Worm (Caenorhabditis elegans) whole organism, L1 larva: ENCODE results near the gene Y111B2A.1.
A peak's percentile ranks its signal among the peaks of the same experiment; 100 is the strongest.

ENCODE experiments used
- F16B12.6 ChIP-seq: fragments of 150-350 bp; optimal IDR thresholded peaks from 2 replicates; lab custom pipeline; 2014; ENCODE audit warnings: missing biosample characterization, missing genetic modification characterization
- blmp-1 ChIP-seq: fragments of 150-350 bp; optimal IDR thresholded peaks from 2 replicates; lab custom pipeline; 2014; ENCODE audit warnings: missing biosample characterization, missing genetic modification characterization
- ceh-8 ChIP-seq: fragments of 200-800 bp; sonication (Bioruptor generic); optimal IDR thresholded peaks from 2 replicates; lab custom pipeline; 2018; ENCODE audit warnings: mild to moderate bottlenecking, missing genetic modification characterization, moderate library complexity, missing compliant biosample characterization
- efl-1 ChIP-seq, 4 experiments: fragments of 150-350 bp; optimal IDR thresholded peaks in 3 of 4; peaks in 1 of 4; 1 replicate in 1 of 4; 2 replicates in 3 of 4; lab custom pipeline; 2014; ENCODE audit warnings: missing biosample characterization in 2 of 4, missing genetic modification characterization in 2 of 4, missing genetic modification reagents in 2 of 4
- egl-13 ChIP-seq: sonication (generic microtip); optimal IDR thresholded peaks from 2 replicates; lab custom pipeline; 2016; ENCODE audit warnings: missing genotype, missing genetic modification reagents, missing genetic modification characterization, missing compliant biosample characterization
- egl-27 ChIP-seq, 2 experiments: fragments of 150-350 bp in 1 of 2; sonication (generic microtip); optimal IDR thresholded peaks; 3 replicates each; lab custom pipeline; 2017 to 2018; ENCODE audit warnings: missing biosample characterization in 2 of 2, missing genetic modification characterization in 2 of 2, missing genetic modification reagents in 2 of 2
- elt-2 ChIP-seq: sonication (generic microtip); optimal IDR thresholded peaks from 2 replicates; lab custom pipeline; 2016; ENCODE audit warnings: missing genetic modification characterization, mild to moderate bottlenecking, inconsistent platforms, missing compliant biosample characterization, missing genetic modification reagents
- grh-1 ChIP-seq: fragments of 200-800 bp; sonication (Bioruptor generic); IDR thresholded peaks from 2 replicates; pipeline ENCODE4 v1.3.6; 2022; ENCODE audit warnings: missing genetic modification reagents, missing genetic modification characterization, missing compliant biosample characterization
- hlh-4 ChIP-seq: sonication (generic microtip); optimal IDR thresholded peaks from 2 replicates; lab custom pipeline; 2016; ENCODE audit warnings: mild to moderate bottlenecking, missing genetic modification characterization, missing compliant biosample characterization
- lin-15B ChIP-seq: fragments of 150-350 bp; sonication (generic microtip); optimal IDR thresholded peaks from 3 replicates; lab custom pipeline; 2014; ENCODE audit warnings: missing biosample characterization, missing genetic modification characterization
- lin-35 ChIP-seq, 2 experiments: fragments of 150-350 bp; optimal IDR thresholded peaks; 2 replicates each; lab custom pipeline; 2014; ENCODE audit warnings: missing biosample characterization in 2 of 2, missing genetic modification characterization in 2 of 2, missing genetic modification reagents in 2 of 2
- lir-3 ChIP-seq: sonication (generic microtip); optimal IDR thresholded peaks from 2 replicates; lab custom pipeline; 2016; ENCODE audit warnings: mild to moderate bottlenecking, missing genetic modification characterization, moderate library complexity, missing compliant biosample characterization; ENCODE audit not compliant: poor library complexity
- nhr-20 ChIP-seq: sonication (generic microtip); optimal IDR thresholded peaks from 2 replicates; lab custom pipeline; 2016; ENCODE audit warnings: mild to moderate bottlenecking, missing genetic modification characterization, missing compliant biosample characterization
- nhr-77 ChIP-seq: fragments of 150-350 bp; optimal IDR thresholded peaks from 2 replicates; lab custom pipeline; 2014; ENCODE audit warnings: missing biosample characterization, missing genetic modification characterization
- nhr-85 ChIP-seq: sonication (generic microtip); peaks from one replicate; lab custom pipeline; 2016; ENCODE audit warnings: missing genetic modification characterization, inconsistent platforms, missing compliant biosample characterization
- rnt-1 ChIP-seq: sonication (generic microtip); optimal IDR thresholded peaks from 2 replicates; lab custom pipeline; 2016; ENCODE audit warnings: mild to moderate bottlenecking, missing genetic modification characterization, moderate library complexity, missing compliant biosample characterization
- snu-23 ChIP-seq: sonication (generic microtip); optimal IDR thresholded peaks from 2 replicates; lab custom pipeline; 2016; ENCODE audit warnings: missing genetic modification characterization, missing compliant biosample characterization
- sup-37 ChIP-seq: fragments of 200-800 bp; sonication (Bioruptor generic); optimal IDR thresholded peaks from 2 replicates; lab custom pipeline; 2018; ENCODE audit warnings: mild to moderate bottlenecking, missing genetic modification characterization, missing compliant biosample characterization
- swsn-7 ChIP-seq: sonication (generic microtip); optimal IDR thresholded peaks from 2 replicates; lab custom pipeline; 2016; ENCODE audit warnings: missing genetic modification characterization, missing compliant biosample characterization
- unc-86 ChIP-seq: sonication (generic microtip); optimal IDR thresholded peaks from 2 replicates; lab custom pipeline; 2016; ENCODE audit warnings: missing genetic modification characterization, missing compliant biosample characterization
- zip-4 ChIP-seq: fragments of 200-800 bp; sonication (Bioruptor generic); optimal IDR thresholded peaks from 2 replicates; lab custom pipeline; 2018; ENCODE audit warnings: mild to moderate bottlenecking, missing genetic modification characterization, moderate library complexity, missing compliant biosample characterization
- ztf-4 ChIP-seq: fragments of 150-350 bp; optimal IDR thresholded peaks from 2 replicates; lab custom pipeline; 2014; ENCODE audit warnings: missing biosample characterization, missing genetic modification characterization

The Y111B2A.1 gene

ce11 chrIII:12445991-12446502, 49.4 kb downstream of the Y111B2A.1 start, which contains the start of gene Y49E10.18:
Y49E10.18 (minus strand) TSS chrIII:12446106.
- TF ChIP-seq nhr-20 (tag; lab: Kevin White, UChicago) (peak; percentile 21), grh-1 (GFP tag; lab: Robert Waterston, UW) (no peak), elt-2 (tag; lab: Kevin White, UChicago) (peak; percentile 81)
- TF ChIP-seq, all 84 proteins: peak for 2

ce11 chrIII:12445223-12445622, 50.2 kb downstream of the Y111B2A.1 start:
- no peak for TF ChIP-seq blmp-1 (tag; lab: Kevin White, UChicago)
- no peak for TF ChIP-seq nhr-77
- TF ChIP-seq elt-2 (tag; lab: Kevin White, UChicago): peak; percentile 90
- TF ChIP-seq egl-27 (tag; optimal IDR thresholded peaks at IDR 0.05; lab: Kevin White, UChicago): no peak
- TF ChIP-seq lin-35 (GFP tag; optimal IDR thresholded peaks at IDR 0.05; lab: Kevin White, UChicago): peak in 1 of 2 experiments; percentile 15
- no peak for TF ChIP-seq F16B12.6 (tag; lab: Kevin White, UChicago)
- TF ChIP-seq efl-1 (optimal IDR thresholded peaks at IDR 0.05; lab: Kevin White, UChicago): no peak
- peak in 1 of 2 experiments; percentile 62 for TF ChIP-seq efl-1 (GFP tag; optimal IDR thresholded peaks at IDR 0.05 in 1 of 2; lab: Kevin White, UChicago)
- TF ChIP-seq lir-3 (tag; lab: Kevin White, UChicago): no peak
- TF ChIP-seq hlh-4 (tag; lab: Kevin White, UChicago): no peak
- no peak for TF ChIP-seq egl-13 (tag; lab: Kevin White, UChicago)
- TF ChIP-seq rnt-1 (tag; lab: Kevin White, UChicago): no peak
- TF ChIP-seq sup-37: no peak

ce11 chrIII:12443880-12444279, 51.6 kb downstream of the Y111B2A.1 start:
- TF ChIP-seq lin-15B: no peak
- no peak for TF ChIP-seq nhr-85 (tag; lab: Kevin White, UChicago)
- TF ChIP-seq swsn-7 (tag; lab: Kevin White, UChicago): no peak
- no peak for TF ChIP-seq ceh-8 (GFP tag; lab: Kevin White, UChicago)
- no peak for TF ChIP-seq ztf-4 (tag; lab: Kevin White, UChicago)
- TF ChIP-seq egl-13 (tag; lab: Kevin White, UChicago): no peak
- TF ChIP-seq unc-86 (tag; lab: Kevin White, UChicago): no peak
- no peak for TF ChIP-seq snu-23
- TF ChIP-seq rnt-1 (tag; lab: Kevin White, UChicago): no peak
- no peak for TF ChIP-seq zip-4 (GFP tag; lab: Kevin White, UChicago)
